Worm (Caenorhabditis elegans): Measurements from ENCODE around the gene grl-27.
"Not testable (repeated sequence)": the region's sequence is repeated elsewhere in the genome, so short reads cannot be mapped to it uniquely, and the experiment has no call there.

Gene grl-27

ce11 chrV:3575759-3576158 lies at the start of gene grl-27:
Gene grl-27 (minus strand): TSS chrV:3575859.
- TF ChIP-seq him-1 (tag; optimal IDR thresholded peaks at IDR 0.05) (no peak), W03F9.2 (tag; optimal IDR thresholded peaks at IDR 0.05) (no peak), dao-5 (tag; optimal IDR thresholded peaks at IDR 0.05) (no peak)

ce11 chrV:3620608-3621007 lies 44.9 kb upstream of the grl-27 start, which contains the start of gene srx-93:
Gene srx-93 (minus strand): TSS chrV:3620708.
- not testable (repeated sequence) for TF ChIP-seq dao-5, W03F9.2, him-1 (tag; optimal IDR thresholded peaks at IDR 0.05)

DNA sequence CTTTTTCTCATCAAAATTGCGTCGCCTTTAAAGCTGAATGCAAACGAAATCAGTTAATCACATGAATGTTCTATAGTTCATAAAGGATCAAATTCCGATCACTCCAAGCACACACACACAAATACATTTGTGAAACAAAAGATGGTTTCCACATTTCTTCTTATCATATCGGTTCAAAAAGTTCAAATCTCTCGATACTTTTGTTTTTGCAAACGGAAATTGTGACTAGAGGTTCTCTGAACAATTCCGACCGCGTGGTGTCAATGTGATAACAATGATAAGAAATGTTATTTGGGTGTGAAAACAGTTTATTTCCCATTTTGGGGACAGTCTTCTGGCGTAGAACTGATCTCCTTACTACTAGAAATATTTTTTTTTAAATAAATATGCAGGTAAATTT lies 41.2 kb upstream of the grl-27 start:
- no peak for TF ChIP-seq him-1 (tag; optimal IDR thresholded peaks at IDR 0.05)
- TF ChIP-seq W03F9.2 (tag; optimal IDR thresholded peaks at IDR 0.05), result no peak
- no peak for TF ChIP-seq dao-5 (tag; optimal IDR thresholded peaks at IDR 0.05)

- no peak for TF ChIP-seq W03F9.2 (tag; optimal IDR thresholded peaks at IDR 0.05)
- TF ChIP-seq him-1 (tag; optimal IDR thresholded peaks at IDR 0.05), result no peak
- TF ChIP-seq dao-5 (tag; optimal IDR thresholded peaks at IDR 0.05), result no peak
Measured at ce11 chrV:3614397-3614796, 38.7 kb upstream of the grl-27 start, which contains the start of gene T22F3.11. Gene T22F3.11 (minus strand): TSS chrV:3614553.

- TF ChIP-seq W03F9.2 (tag; optimal IDR thresholded peaks at IDR 0.05) (no peak), dao-5 (tag; optimal IDR thresholded peaks at IDR 0.05) (no peak), him-1 (tag; optimal IDR thresholded peaks at IDR 0.05) (no peak)
Measured at ce11 chrV:3613042-3613441, 37.4 kb upstream of the grl-27 start.

DNA sequence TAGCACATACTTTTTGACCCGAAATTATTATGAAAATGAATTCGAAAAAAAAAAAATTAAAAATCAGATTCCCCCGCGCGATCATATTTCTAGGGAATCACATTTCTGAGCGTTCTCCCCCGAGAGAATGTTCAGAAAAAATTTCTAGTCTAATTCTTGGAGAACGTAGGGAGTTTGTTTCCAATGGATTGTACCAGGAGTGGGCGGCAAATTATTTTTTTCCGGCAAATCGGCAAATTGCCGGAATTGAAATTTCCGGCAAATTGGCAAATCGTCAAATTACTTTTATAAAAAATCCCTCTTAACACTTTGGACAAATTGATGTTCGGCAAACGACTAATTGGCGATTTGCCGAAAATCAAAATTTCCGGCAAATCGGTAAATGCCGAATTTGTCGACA lies 36.0 kb upstream of the grl-27 start, which contains the start of gene T22F3.10:
TSS of gene T22F3.10 (minus strand) at position 101 of the 400 bp plus-strand sequence.
- no peak for TF ChIP-seq W03F9.2 (tag; optimal IDR thresholded peaks at IDR 0.05)
- TF ChIP-seq dao-5 (tag; optimal IDR thresholded peaks at IDR 0.05), result no peak
- no peak for TF ChIP-seq him-1 (tag; optimal IDR thresholded peaks at IDR 0.05)

DNA sequence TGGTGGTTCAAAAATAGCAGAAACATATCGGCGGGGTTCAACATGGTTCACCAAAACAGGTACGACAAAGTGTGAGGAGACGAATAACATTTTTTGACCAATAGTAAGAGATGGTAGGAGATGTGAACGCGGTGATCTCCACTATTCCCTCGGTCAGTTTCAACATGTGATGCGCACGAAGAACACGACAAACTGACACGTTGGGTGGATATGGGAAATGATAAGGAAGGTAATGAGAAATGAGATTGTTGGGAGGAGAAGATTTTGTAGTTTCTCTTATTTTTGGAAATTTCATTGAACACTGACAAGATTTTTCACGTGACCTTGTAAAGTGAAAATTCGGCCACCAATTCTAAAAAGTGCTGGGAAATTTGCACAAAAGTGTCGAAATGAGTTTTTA lies 35.0 kb upstream of the grl-27 start:
- TF ChIP-seq dao-5 (tag; optimal IDR thresholded peaks at IDR 0.05), result no peak
- no peak for TF ChIP-seq W03F9.2 (tag; optimal IDR thresholded peaks at IDR 0.05)
- TF ChIP-seq him-1 (tag; optimal IDR thresholded peaks at IDR 0.05), result no peak

ce11 chrV:3606391-3606790 lies 30.7 kb upstream of the grl-27 start:
- TF ChIP-seq him-1 (tag; optimal IDR thresholded peaks at IDR 0.05), result no peak
- TF ChIP-seq dao-5 (tag; optimal IDR thresholded peaks at IDR 0.05), result no peak
- no peak for TF ChIP-seq W03F9.2 (tag; optimal IDR thresholded peaks at IDR 0.05)

ce11 chrV:3605325-3605724 lies 29.7 kb upstream of the grl-27 start, which contains the start of gene T22F3.8:
Gene T22F3.8 (minus strand): TSS chrV:3605425.
- no peak for TF ChIP-seq dao-5 (tag; optimal IDR thresholded peaks at IDR 0.05)
- no peak for TF ChIP-seq him-1 (tag; optimal IDR thresholded peaks at IDR 0.05)
- no peak for TF ChIP-seq W03F9.2 (tag; optimal IDR thresholded peaks at IDR 0.05)

DNA sequence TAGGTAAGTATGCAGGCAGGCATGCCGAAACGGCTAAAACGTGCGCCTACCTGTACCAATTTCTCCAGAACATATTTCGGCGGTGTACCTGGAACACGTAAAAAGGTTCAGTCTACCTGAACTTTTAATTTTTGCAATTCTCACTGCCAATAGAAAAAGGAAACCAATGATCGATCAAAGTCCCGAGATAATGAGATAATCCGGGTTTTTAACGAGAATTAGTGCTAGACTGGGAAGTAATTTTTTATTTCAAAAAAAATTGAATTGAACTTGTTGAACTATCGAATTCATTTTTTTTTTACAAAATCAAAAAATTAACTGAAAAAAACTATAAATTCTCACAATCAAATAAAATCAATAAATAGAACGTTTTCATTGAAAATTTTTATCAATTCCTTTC lies 24.9 kb upstream of the grl-27 start, which contains the start of gene T22F3.7:
TSS of gene T22F3.7 (minus strand) at position 101 of the 400 bp plus-strand sequence.
- TF ChIP-seq dao-5 (tag; optimal IDR thresholded peaks at IDR 0.05) (no peak), him-1 (tag; optimal IDR thresholded peaks at IDR 0.05) (no peak), W03F9.2 (tag; optimal IDR thresholded peaks at IDR 0.05) (no peak)

- TF ChIP-seq him-1, dao-5, W03F9.2 (tag; optimal IDR thresholded peaks at IDR 0.05): not testable (repeated sequence)
Measured at ce11 chrV:3597052-3597451, 21.4 kb upstream of the grl-27 start, which contains the start of gene srh-212. Gene srh-212 (minus strand): TSS chrV:3597152.

DNA sequence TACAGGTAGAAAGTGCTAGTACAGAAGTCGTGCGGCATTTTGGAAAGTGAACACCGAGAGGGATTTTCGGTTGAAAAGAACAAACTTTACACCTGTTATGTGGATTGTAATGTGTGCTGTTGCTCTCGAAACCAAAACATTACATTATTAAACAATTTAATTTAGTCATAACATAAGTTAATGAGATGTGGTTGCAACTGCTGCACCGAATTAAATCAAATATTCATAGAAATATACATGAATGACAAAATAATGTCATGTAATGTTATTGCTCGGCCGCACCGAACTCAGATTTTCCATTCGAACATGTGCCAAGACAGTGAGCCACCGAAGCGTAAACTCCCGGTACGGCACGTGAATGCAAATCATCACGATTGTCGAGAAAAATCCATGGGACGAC lies 19.3 kb upstream of the grl-27 start, which contains the start of gene srh-213:
TSS of gene srh-213 (minus strand) at position 101 of the 400 bp plus-strand sequence.
- no peak for TF ChIP-seq W03F9.2 (tag; optimal IDR thresholded peaks at IDR 0.05)
- TF ChIP-seq dao-5 (tag; optimal IDR thresholded peaks at IDR 0.05), result no peak
- TF ChIP-seq him-1 (tag; optimal IDR thresholded peaks at IDR 0.05), result no peak

DNA sequence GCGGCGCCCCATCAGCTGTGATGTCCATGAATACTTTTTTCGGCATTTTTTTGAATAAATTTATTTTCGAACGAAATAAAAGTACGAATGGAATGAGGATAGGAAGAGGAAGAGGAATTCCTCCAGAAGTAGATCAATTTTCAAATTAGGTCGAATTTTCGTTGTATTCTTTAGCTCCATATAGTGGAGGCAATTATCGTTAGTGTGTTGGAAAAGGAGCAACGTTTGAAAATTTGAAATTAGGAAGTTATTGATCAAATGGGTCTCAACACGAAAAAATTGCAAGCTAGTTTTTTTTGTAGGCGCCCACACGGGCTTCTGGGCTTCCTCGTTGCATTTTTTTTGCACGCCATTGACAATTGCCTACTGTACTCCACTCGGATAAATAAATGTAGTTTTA lies 16.4 kb upstream of the grl-27 start, which contains the start of gene T22F3.12:
TSS of gene T22F3.12 (minus strand) at position 101 of the 400 bp plus-strand sequence.
- TF ChIP-seq W03F9.2 (tag; optimal IDR thresholded peaks at IDR 0.05) (no peak), him-1 (tag; optimal IDR thresholded peaks at IDR 0.05) (no peak), dao-5 (tag; optimal IDR thresholded peaks at IDR 0.05) (no peak)

- no peak for TF ChIP-seq dao-5 (tag; optimal IDR thresholded peaks at IDR 0.05)
- TF ChIP-seq him-1 (tag; optimal IDR thresholded peaks at IDR 0.05), result no peak
- TF ChIP-seq W03F9.2 (tag; optimal IDR thresholded peaks at IDR 0.05), result no peak
Measured at ce11 chrV:3588223-3588622, 12.6 kb upstream of the grl-27 start.

DNA sequence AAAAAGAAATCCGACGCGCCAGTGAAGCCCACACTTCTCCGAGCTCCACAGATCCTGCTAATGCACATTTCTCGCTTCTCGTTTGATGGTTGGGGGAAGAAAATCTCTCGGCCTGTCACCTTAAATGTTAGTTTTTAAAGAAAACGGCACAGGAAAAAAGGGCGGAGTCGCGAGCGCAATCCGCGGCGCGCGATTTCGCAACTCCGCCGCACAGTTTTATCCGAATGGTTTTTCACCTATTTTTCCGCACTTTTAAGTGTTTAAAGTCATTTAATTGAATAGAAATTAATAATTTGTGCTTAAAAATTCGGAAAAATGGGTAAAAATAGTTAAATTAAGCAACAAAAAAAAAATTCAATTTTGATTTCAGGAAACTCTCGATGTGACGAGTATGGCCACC lies 12.0 kb upstream of the grl-27 start:
- no peak for TF ChIP-seq dao-5 (tag; optimal IDR thresholded peaks at IDR 0.05)
- TF ChIP-seq W03F9.2 (tag; optimal IDR thresholded peaks at IDR 0.05), result no peak
- TF ChIP-seq him-1 (tag; optimal IDR thresholded peaks at IDR 0.05), result no peak
